Fruit fly (Drosophila melanogaster) whole organism, embryonic: ENCODE measurements around the gene Spc25.

Experiments used
- CG10274 ChIP-seq: fragments of 200-800 bp; sonication (Bioruptor generic); optimal IDR thresholded peaks from 3 replicates; lab custom pipeline; 2017; ENCODE audit warnings: missing biosample characterization, mild to moderate bottlenecking, missing genetic modification characterization
- CG10543 ChIP-seq: fragments of 200-800 bp; sonication (Bioruptor generic); optimal IDR thresholded peaks from 3 replicates; lab custom pipeline; 2017; ENCODE audit warnings: missing biosample characterization, mild to moderate bottlenecking, missing genetic modification characterization, moderate library complexity
- CG10654 ChIP-seq: fragments of 200-800 bp; sonication (Bioruptor generic); optimal IDR thresholded peaks from 2 replicates; lab custom pipeline; 2016; ENCODE audit warnings: missing biosample characterization, missing genetic modification characterization
- CG11085 ChIP-seq: fragments of 200-800 bp; sonication (Bioruptor generic); IDR thresholded peaks from 2 replicates; pipeline ENCODE4 v1.3.6; 2022; ENCODE audit warnings: missing biosample characterization, missing genetic modification characterization
- CG11247 ChIP-seq: fragments of 200-800 bp; sonication (Bioruptor generic); IDR thresholded peaks from 2 replicates; pipeline ENCODE4 v1.3.6; 2022; ENCODE audit warnings: missing biosample characterization, missing genetic modification characterization
- CG12942 ChIP-seq: fragments of 200-800 bp; sonication (Bioruptor generic); optimal IDR thresholded peaks from 3 replicates; lab custom pipeline; 2016; ENCODE audit warnings: missing biosample characterization, missing genetic modification characterization
- CG13287 ChIP-seq: fragments of 200-800 bp; sonication (Bioruptor generic); IDR thresholded peaks from 2 replicates; pipeline ENCODE4 v1.3.6; 2022; ENCODE audit warnings: missing biosample characterization, missing genetic modification characterization; ENCODE audit not compliant: partially characterized antibody
- CG13424 ChIP-seq: fragments of 200-800 bp; sonication (Bioruptor generic); optimal IDR thresholded peaks from 2 replicates; lab custom pipeline; 2019; ENCODE audit warnings: missing biosample characterization, mild to moderate bottlenecking, missing genetic modification characterization, moderate library complexity
- CG14050 ChIP-seq: fragments of 200-800 bp; sonication (Bioruptor generic); IDR thresholded peaks from 3 replicates; pipeline ENCODE4 v1.3.6; 2022; ENCODE audit warnings: missing biosample characterization, missing genetic modification characterization
- CG14441 ChIP-seq: fragments of 200-800 bp; sonication (Bioruptor generic); IDR thresholded peaks from 2 replicates; pipeline ENCODE4 v1.3.6; 2022; ENCODE audit warnings: missing biosample characterization, missing genetic modification characterization
- CG17328 ChIP-seq: fragments of 200-800 bp; sonication (Bioruptor generic); IDR thresholded peaks from 2 replicates; pipeline ENCODE4 v1.3.6; 2022; ENCODE audit warnings: missing biosample characterization, missing genetic modification characterization
- CG18476 ChIP-seq: fragments of 200-800 bp; sonication (Bioruptor generic); optimal IDR thresholded peaks from 2 replicates; lab custom pipeline; 2016; ENCODE audit warnings: missing biosample characterization, mild to moderate bottlenecking, missing genetic modification characterization
- CG18764 ChIP-seq: fragments of 200-800 bp; sonication (Bioruptor generic); optimal IDR thresholded peaks from 3 replicates; lab custom pipeline; 2016; ENCODE audit warnings: missing biosample characterization, missing genetic modification characterization
- CG2116 ChIP-seq: fragments of 200-800 bp; sonication (Bioruptor generic); optimal IDR thresholded peaks from 3 replicates; lab custom pipeline; 2018; ENCODE audit warnings: missing biosample characterization, mild to moderate bottlenecking, missing genetic modification characterization
- CG32767 ChIP-seq: fragments of 200-800 bp; sonication (Bioruptor generic); IDR thresholded peaks from 2 replicates; pipeline ENCODE4 v1.3.6; 2022; ENCODE audit warnings: missing biosample characterization, missing genetic modification characterization
- CG34422 ChIP-seq: fragments of 200-800 bp; sonication (Bioruptor generic); IDR thresholded peaks from 3 replicates; pipeline ENCODE4 v1.3.6; 2022; ENCODE audit warnings: missing biosample characterization, missing genetic modification characterization
- CG3838 ChIP-seq: fragments of 200-800 bp; sonication (Bioruptor generic); optimal IDR thresholded peaks from 3 replicates; lab custom pipeline; 2016; ENCODE audit warnings: missing biosample characterization, missing genetic modification characterization
- CG4424 ChIP-seq: fragments of 200-800 bp; sonication (Bioruptor generic); optimal IDR thresholded peaks from 3 replicates; lab custom pipeline; 2016; ENCODE audit warnings: missing biosample characterization, missing genetic modification characterization
- CG4854 ChIP-seq: fragments of 200-800 bp; sonication (Bioruptor generic); optimal IDR thresholded peaks from 2 replicates; lab custom pipeline; 2016; ENCODE audit warnings: missing biosample characterization, missing genetic modification characterization, inconsistent platforms
- CG9437 ChIP-seq: fragments of 200-800 bp; sonication (Bioruptor generic); optimal IDR thresholded peaks from 2 replicates; lab custom pipeline; 2018; ENCODE audit warnings: missing biosample characterization, mild to moderate bottlenecking, missing genetic modification characterization
- CG9797 ChIP-seq: fragments of 200-800 bp; sonication (Bioruptor generic); optimal IDR thresholded peaks from 3 replicates; lab custom pipeline; 2018; ENCODE audit warnings: missing biosample characterization, mild to moderate bottlenecking, missing genetic modification characterization
- CG9932 ChIP-seq: fragments of 200-800 bp; sonication (Bioruptor generic); IDR thresholded peaks from 2 replicates; pipeline ENCODE4 v1.3.6; 2022; ENCODE audit warnings: missing biosample characterization, missing genetic modification characterization
- CHES-1-like ChIP-seq: fragments of 200-800 bp; sonication (Bioruptor generic); optimal IDR thresholded peaks from 2 replicates; lab custom pipeline; 2016; ENCODE audit warnings: missing biosample characterization, missing genetic modification characterization
- D ChIP-seq, 2 experiments: fragments of 200-800 bp in 1 of 2; fragments of >200 bp in 1 of 2; sonication (Bioruptor generic) in 1 of 2; optimal IDR thresholded peaks; 2 replicates in 1 of 2; 3 replicates in 1 of 2; lab custom pipeline; 2017; ENCODE audit warnings: mild to moderate bottlenecking in 1 of 2, missing biosample characterization in 1 of 2, missing genetic modification characterization in 1 of 2, missing genetic modification reagents in 1 of 2
- Dek ChIP-seq: fragments of 200-800 bp; sonication (Bioruptor generic); optimal IDR thresholded peaks from 3 replicates; lab custom pipeline; 2019; ENCODE audit warnings: missing biosample characterization, mild to moderate bottlenecking, missing genetic modification characterization, moderate library complexity
- Dp ChIP-seq: fragments of 200-800 bp; sonication (Bioruptor generic); optimal IDR thresholded peaks from 2 replicates; lab custom pipeline; 2018; ENCODE audit warnings: missing biosample characterization, mild to moderate bottlenecking, missing genetic modification characterization, moderate library complexity
- E2f2 ChIP-seq: fragments of 200-800 bp; sonication (Bioruptor generic); IDR thresholded peaks from 2 replicates; pipeline ENCODE4 v1.3.6; 2022; ENCODE audit warnings: missing biosample characterization, missing genetic modification characterization
- Ets65A ChIP-seq: fragments of 200-800 bp; sonication (Bioruptor generic); peaks from one replicate; lab custom pipeline; 2016; ENCODE audit warnings: missing biosample characterization, missing genetic modification characterization
- HmgD ChIP-seq: fragments of 200-800 bp; sonication (Bioruptor generic); optimal IDR thresholded peaks from 3 replicates; lab custom pipeline; 2016; ENCODE audit warnings: missing biosample characterization, missing genetic modification characterization
- Med ChIP-seq: fragments of 200-800 bp; sonication (Bioruptor generic); peaks from one replicate; lab custom pipeline; 2016; ENCODE audit warnings: missing biosample characterization, missing genetic modification characterization, mild to moderate bottlenecking, inconsistent platforms, moderate library complexity
- Nf-YB ChIP-seq: fragments of 200-800 bp; sonication (Bioruptor generic); optimal IDR thresholded peaks from 3 replicates; lab custom pipeline; 2019; ENCODE audit warnings: missing biosample characterization, mild to moderate bottlenecking, missing genetic modification characterization, moderate library complexity
- PHDP ChIP-seq: fragments of 200-800 bp; sonication (Bioruptor generic); optimal IDR thresholded peaks from 3 replicates; lab custom pipeline; 2018; ENCODE audit warnings: missing biosample characterization, mild to moderate bottlenecking, missing genetic modification characterization, moderate library complexity
- ap ChIP-seq: fragments of 200-800 bp; sonication (Bioruptor generic); IDR thresholded peaks from 2 replicates; pipeline ENCODE4 v1.3.6; 2022; ENCODE audit warnings: missing biosample characterization, missing genetic modification characterization
- cad ChIP-seq: fragments of >200 bp; optimal IDR thresholded peaks from 2 replicates; lab custom pipeline; 2017; ENCODE audit warnings: missing biosample characterization, missing genetic modification characterization
- crc ChIP-seq: fragments of 200-800 bp; sonication (Bioruptor generic); optimal IDR thresholded peaks from 2 replicates; lab custom pipeline; 2016; ENCODE audit warnings: missing biosample characterization, missing genetic modification characterization
- croc ChIP-seq: fragments of 200-800 bp; sonication (Bioruptor generic); conservative IDR thresholded peaks from 3 replicates; pipeline ENCODE4 v1.3.6; 2022; ENCODE audit warnings: missing biosample characterization, missing genetic modification characterization
- ems ChIP-seq: fragments of 200-800 bp; sonication (Bioruptor generic); optimal IDR thresholded peaks from 3 replicates; lab custom pipeline; 2016; ENCODE audit warnings: missing biosample characterization, missing genetic modification characterization
- fru ChIP-seq: fragments of >200 bp; optimal IDR thresholded peaks from 2 replicates; lab custom pipeline; 2017
- grn ChIP-seq: fragments of 200-800 bp; sonication (Bioruptor generic); optimal IDR thresholded peaks from 3 replicates; lab custom pipeline; 2017; ENCODE audit warnings: missing biosample characterization, missing genetic modification characterization
- gsb ChIP-seq: fragments of 200-800 bp; sonication (Bioruptor generic); IDR thresholded peaks from 2 replicates; pipeline ENCODE4 v1.3.6; 2022; ENCODE audit warnings: missing biosample characterization, missing genetic modification characterization
- gsb-n ChIP-seq: fragments of 200-800 bp; sonication (Bioruptor generic); optimal IDR thresholded peaks from 3 replicates; lab custom pipeline; 2018; ENCODE audit warnings: missing biosample characterization, mild to moderate bottlenecking, missing genetic modification characterization
- ham ChIP-seq: fragments of 200-800 bp; sonication (Bioruptor generic); IDR thresholded peaks from 2 replicates; pipeline ENCODE4 v1.3.6; 2022; ENCODE audit warnings: missing biosample characterization, missing genetic modification characterization
- her ChIP-seq: fragments of 200-800 bp; sonication (Bioruptor generic); optimal IDR thresholded peaks from 2 replicates; lab custom pipeline; 2016; ENCODE audit warnings: missing biosample characterization, missing genetic modification characterization
- klu ChIP-seq: fragments of 200-800 bp; sonication (Bioruptor generic); IDR thresholded peaks from 2 replicates; pipeline ENCODE4 v1.3.6; 2022; ENCODE audit warnings: missing biosample characterization, missing genetic modification characterization
- nmo ChIP-seq: fragments of 200-800 bp; sonication (Bioruptor generic); optimal IDR thresholded peaks from 2 replicates; lab custom pipeline; 2018; ENCODE audit warnings: missing biosample characterization, mild to moderate bottlenecking, missing genetic modification characterization, moderate library complexity
- pho ChIP-seq: fragments of 200-800 bp; sonication (Bioruptor generic); optimal IDR thresholded peaks from 2 replicates; lab custom pipeline; 2016; ENCODE audit warnings: missing biosample characterization, missing genetic modification characterization
- run ChIP-seq: fragments of 200-800 bp; sonication (Bioruptor generic); optimal IDR thresholded peaks from 3 replicates; lab custom pipeline; 2018; ENCODE audit warnings: missing biosample characterization, mild to moderate bottlenecking, missing genetic modification characterization
- tgo ChIP-seq: fragments of 200-800 bp; sonication (Bioruptor generic); IDR thresholded peaks from 3 replicates; pipeline ENCODE4 v1.3.6; 2022; ENCODE audit warnings: missing biosample characterization, missing genetic modification characterization
- tll ChIP-seq, 2 experiments: fragments of 200-800 bp in 1 of 2; fragments of >200 bp in 1 of 2; sonication (Bioruptor generic) in 1 of 2; optimal IDR thresholded peaks; 2 replicates each; lab custom pipeline; 2017 to 2019; ENCODE audit warnings: missing biosample characterization in 2 of 2, missing genetic modification characterization in 2 of 2, mild to moderate bottlenecking in 1 of 2, moderate library complexity in 1 of 2

The Spc25 gene

DNA sequence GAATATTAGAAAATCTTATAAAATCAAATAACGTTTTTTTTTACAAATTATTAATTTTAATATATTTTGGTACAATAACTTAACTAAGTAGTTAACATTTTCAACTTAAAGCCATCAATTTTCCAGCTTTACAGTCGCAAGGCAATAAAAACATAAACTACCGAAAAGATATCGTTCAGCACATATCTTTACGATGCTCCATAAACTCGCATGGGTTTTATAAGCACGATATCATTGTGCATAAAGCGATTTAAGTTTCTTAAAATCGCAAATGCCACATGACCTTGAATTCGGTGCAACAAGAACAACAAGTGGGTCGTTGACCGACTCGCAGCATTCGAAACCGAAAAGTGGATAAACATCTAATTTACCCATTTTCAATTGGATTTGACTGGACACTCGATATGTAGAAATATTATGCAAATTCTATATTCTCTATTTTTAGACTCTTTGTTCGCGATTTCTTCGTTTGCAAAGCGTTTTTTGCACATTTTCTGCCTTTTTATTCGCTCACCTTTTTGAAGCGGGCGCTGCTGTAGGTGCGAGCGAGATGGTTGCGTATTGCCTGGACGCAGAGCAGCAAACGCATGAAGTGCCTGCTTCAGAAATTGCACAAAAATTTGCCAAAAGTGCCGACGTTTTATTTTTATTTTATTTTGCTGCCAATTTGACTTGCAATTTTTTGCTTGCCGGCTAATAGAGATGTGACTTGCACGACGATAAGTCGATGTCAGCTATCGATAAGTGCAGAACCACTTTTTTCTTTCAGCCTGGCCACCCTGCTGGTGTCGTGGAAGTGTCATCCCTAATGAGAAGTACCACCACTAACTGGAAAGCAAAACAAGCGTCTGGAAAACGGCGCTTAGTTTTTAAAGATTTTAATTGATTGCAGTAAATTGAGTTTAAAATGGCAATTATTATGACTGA is at the start of gene Spc25 (continued):
- peak; percentile 79 for TF ChIP-seq CG2116
- no peak for TF ChIP-seq ham (GFP tag; lab: Robert Waterston, UW)
- no peak for TF ChIP-seq ap
- TF ChIP-seq CG4854 (GFP tag; lab: Kevin White, UChicago) = no peak
- no peak for TF ChIP-seq run (tag; lab: Kevin White, UChicago)
- TF ChIP-seq tll (GFP tag; optimal IDR thresholded peaks at IDR 0.05; lab: Kevin White, UChicago) = peak in 1 of 2 experiments; percentile 40
- no peak for TF ChIP-seq CG10543
- TF ChIP-seq CG18476 = no peak
- TF ChIP-seq CG4424 = peak; percentile 32
- TF ChIP-seq CG17328 (GFP tag; lab: Robert Waterston, UW) = 0 out of 2 replicates have a peak, but pooled peaks have one; percentile 28
- no peak for TF ChIP-seq Nf-YB
- no peak for TF ChIP-seq cad (GFP tag; lab: Kevin White, UChicago)
- peak; percentile 95 for TF ChIP-seq Ets65A (GFP tag; lab: Kevin White, UChicago)
- no peak for TF ChIP-seq CG14050 (GFP tag; lab: Robert Waterston, UW)
- peak; percentile 80 for TF ChIP-seq CG34422 (GFP tag; lab: Robert Waterston, UW)
- no peak for TF ChIP-seq CG11247 (GFP tag; lab: Robert Waterston, UW)
- TF ChIP-seq Dp (GFP tag; lab: Kevin White, UChicago) = peak; percentile 76
- no peak for TF ChIP-seq CG3838
- TF ChIP-seq CG13424 = no peak
- peak; percentile 49 for TF ChIP-seq CG9797 (GFP tag; lab: Kevin White, UChicago)
- TF ChIP-seq gsb-n (tag; lab: Kevin White, UChicago) = no peak
- no peak for TF ChIP-seq CG9437 (GFP tag; lab: Kevin White, UChicago)
- peak; percentile 15 for TF ChIP-seq ems (GFP tag; lab: Kevin White, UChicago)
- TF ChIP-seq CG14441 (GFP tag; lab: Robert Waterston, UW) = peak; percentile 50; the same call in 1 of the 2 replicates
- no peak for TF ChIP-seq CG10274
- TF ChIP-seq CG18764 = peak; percentile 35
- peak; percentile 97 for TF ChIP-seq CG13287 (GFP tag; lab: Robert Waterston, UW)
- peak; percentile 65 for TF ChIP-seq pho
- TF ChIP-seq CG12942 (GFP tag; lab: Kevin White, UChicago) = peak; percentile 45
- TF ChIP-seq CG10654 (GFP tag; lab: Kevin White, UChicago) = peak; percentile 35
- TF ChIP-seq HmgD = peak; percentile 82
- peak; percentile 92 for TF ChIP-seq CG9932 (GFP tag; lab: Robert Waterston, UW)
- TF ChIP-seq tgo (GFP tag; lab: Robert Waterston, UW) = peak; percentile 14; the same call in 1 of the 3 replicates
- TF ChIP-seq croc (GFP tag; lab: Robert Waterston, UW) = no peak
- no peak for TF ChIP-seq crc (GFP tag; lab: Kevin White, UChicago)
- peak; percentile 65 for TF ChIP-seq CHES-1-like
- no peak for TF ChIP-seq Dek
- peak; percentile 88 for TF ChIP-seq E2f2 (GFP tag; lab: Robert Waterston, UW)
- TF ChIP-seq CG32767 (GFP tag; lab: Robert Waterston, UW) = no peak
- TF ChIP-seq CG11085 (GFP tag; lab: Robert Waterston, UW) = no peak
- no peak for TF ChIP-seq D (optimal IDR thresholded peaks at IDR 0.05; lab: Kevin White, UChicago)
- no peak for TF ChIP-seq D (GFP tag; optimal IDR thresholded peaks at IDR 0.05; lab: Kevin White, UChicago)
- peak; percentile 54 for TF ChIP-seq nmo
- TF ChIP-seq PHDP = peak; percentile 55
- TF ChIP-seq klu (GFP tag; lab: Robert Waterston, UW) = no peak
- peak; percentile 51 for TF ChIP-seq her (GFP tag; lab: Kevin White, UChicago)
- TF ChIP-seq Med (GFP tag; lab: Kevin White, UChicago) = peak; percentile 94
- no peak for TF ChIP-seq gsb (GFP tag; lab: Robert Waterston, UW)
- no peak for TF ChIP-seq grn
- TF ChIP-seq fru (lab: Kevin White, UChicago) = no peak
